Worm (Caenorhabditis elegans) whole organism, young adult: ENCODE results near the gene dph-3.

Source experiments
- B0035.1 ChIP-seq: sonication (generic microtip); optimal IDR thresholded peaks from 2 replicates; lab custom pipeline; 2016; ENCODE audit warnings: missing genetic modification characterization, mild to moderate bottlenecking, missing compliant biosample characterization, missing genotype, missing genetic modification reagents
- F10E7.11 ChIP-seq: sonication (generic microtip); optimal IDR thresholded peaks from 2 replicates; lab custom pipeline; 2017; ENCODE audit warnings: mild to moderate bottlenecking, missing genetic modification characterization, moderate library complexity, missing compliant biosample characterization
- F22D6.2 ChIP-seq: sonication (generic microtip); optimal IDR thresholded peaks from 2 replicates; lab custom pipeline; 2016; ENCODE audit warnings: mild to moderate bottlenecking, missing genetic modification characterization, missing compliant biosample characterization
- F33H1.4 ChIP-seq: fragments of 200-800 bp; sonication (Bioruptor generic); IDR thresholded peaks from 2 replicates; pipeline ENCODE4 v1.3.6; 2022; ENCODE audit warnings: missing genetic modification reagents, missing genetic modification characterization, missing compliant biosample characterization
- F55B11.4 ChIP-seq: sonication (generic microtip); optimal IDR thresholded peaks from 2 replicates; lab custom pipeline; 2016; ENCODE audit warnings: missing compliant biosample characterization, missing genetic modification characterization, borderline replicate concordance; ENCODE audit not compliant: insufficient read depth
- T07F8.4 ChIP-seq: sonication (generic microtip); optimal IDR thresholded peaks from 2 replicates; lab custom pipeline; 2016; ENCODE audit warnings: mild to moderate bottlenecking, missing genetic modification characterization, moderate library complexity, missing compliant biosample characterization
- Y53G8AR.9 ChIP-seq: fragments of 200-800 bp; sonication (Bioruptor generic); conservative IDR thresholded peaks from 2 replicates; pipeline ENCODE4 v1.3.6; 2022; ENCODE audit warnings: missing genetic modification reagents, missing genetic modification characterization, missing compliant biosample characterization
- Y56A3A.18 ChIP-seq: fragments of 200-800 bp; sonication (Bioruptor generic); IDR thresholded peaks from 2 replicates; pipeline ENCODE4 v1.3.6; 2022; ENCODE audit warnings: missing genetic modification reagents, missing genetic modification characterization, missing compliant biosample characterization
- Y67H2A.10 ChIP-seq: fragments of 200-800 bp; sonication (Bioruptor generic); conservative IDR thresholded peaks from 2 replicates; pipeline ENCODE4 v1.3.6; 2022; ENCODE audit warnings: missing genetic modification reagents, missing genetic modification characterization, missing compliant biosample characterization
- Y95B8A.8 ChIP-seq: fragments of 200-800 bp; sonication (Bioruptor generic); IDR thresholded peaks from 2 replicates; pipeline ENCODE4 v1.3.6; 2022; ENCODE audit warnings: missing genetic modification reagents, missing genetic modification characterization, missing compliant biosample characterization
- akir-1 ChIP-seq: fragments of 200-800 bp; sonication (Bioruptor generic); optimal IDR thresholded peaks from 2 replicates; lab custom pipeline; 2018; ENCODE audit warnings: mild to moderate bottlenecking, missing genetic modification characterization, moderate library complexity, missing compliant biosample characterization
- athp-1 ChIP-seq: sonication (generic microtip); optimal IDR thresholded peaks from 2 replicates; lab custom pipeline; 2017; ENCODE audit warnings: mild to moderate bottlenecking, missing genetic modification characterization, missing compliant biosample characterization
- ccch-3 ChIP-seq: fragments of 200-800 bp; sonication (Bioruptor generic); optimal IDR thresholded peaks from 2 replicates; lab custom pipeline; 2018; ENCODE audit warnings: mild to moderate bottlenecking, missing genetic modification characterization, missing compliant biosample characterization
- cebp-1 ChIP-seq, 2 experiments: fragments of 200-800 bp in 1 of 2; sonication (Bioruptor generic) in 1 of 2; sonication (generic microtip) in 1 of 2; IDR thresholded peaks in 1 of 2; optimal IDR thresholded peaks in 1 of 2; 2 replicates each; pipeline versions ENCODE4 v1.3.6 to Lab custom; 2017 to 2022; ENCODE audit warnings: missing compliant biosample characterization in 2 of 2, missing genetic modification characterization in 2 of 2, mild to moderate bottlenecking in 1 of 2, missing genetic modification reagents in 1 of 2, moderate library complexity in 1 of 2
- ceh-27 ChIP-seq: fragments of 200-800 bp; sonication (Bioruptor generic); optimal IDR thresholded peaks from 2 replicates; lab custom pipeline; 2018; ENCODE audit warnings: mild to moderate bottlenecking, missing genetic modification characterization, moderate library complexity, missing compliant biosample characterization
- ceh-58 ChIP-seq: fragments of 200-800 bp; sonication (Bioruptor generic); IDR thresholded peaks from 2 replicates; pipeline ENCODE4 v1.3.6; 2022; ENCODE audit warnings: missing genetic modification characterization, missing compliant biosample characterization
- die-1 ChIP-seq: sonication (generic microtip); optimal IDR thresholded peaks from 2 replicates; lab custom pipeline; 2016; ENCODE audit warnings: missing genotype, mild to moderate bottlenecking, missing genetic modification characterization, missing compliant biosample characterization
- dox-1 ChIP-seq: fragments of 200-800 bp; sonication (Bioruptor generic); IDR thresholded peaks from 2 replicates; pipeline ENCODE4 v1.3.6; 2022; ENCODE audit warnings: missing genetic modification reagents, missing genetic modification characterization, missing compliant biosample characterization
- dpl-1 ChIP-seq: fragments of 150-350 bp; optimal IDR thresholded peaks from 2 replicates; lab custom pipeline; 2014; ENCODE audit warnings: missing biosample characterization, missing genetic modification reagents, missing genetic modification characterization
- efl-1 ChIP-seq: fragments of 150-350 bp; optimal IDR thresholded peaks from 2 replicates; lab custom pipeline; 2014; ENCODE audit warnings: missing biosample characterization, missing genetic modification reagents, missing genetic modification characterization
- fkh-3 ChIP-seq: sonication (generic microtip); optimal IDR thresholded peaks from 2 replicates; lab custom pipeline; 2016; ENCODE audit warnings: mild to moderate bottlenecking, missing genetic modification characterization, missing compliant biosample characterization
- gei-17 ChIP-seq: fragments of 200-800 bp; sonication (Bioruptor generic); optimal IDR thresholded peaks from 2 replicates; lab custom pipeline; 2018; ENCODE audit warnings: mild to moderate bottlenecking, missing genetic modification characterization, missing compliant biosample characterization
- hlh-26 ChIP-seq: fragments of 200-800 bp; sonication (Bioruptor generic); conservative IDR thresholded peaks from 2 replicates; pipeline ENCODE4 v1.3.6; 2022; ENCODE audit warnings: missing genetic modification reagents, missing genetic modification characterization, missing compliant biosample characterization
- hrde-1 ChIP-seq: sonication (generic microtip); optimal IDR thresholded peaks from 2 replicates; lab custom pipeline; 2016; ENCODE audit warnings: missing genetic modification characterization, mild to moderate bottlenecking, missing compliant biosample characterization, moderate library complexity, missing genotype, missing genetic modification reagents, borderline replicate concordance
- hsf-1 ChIP-seq: fragments of 200-800 bp; sonication (Bioruptor generic); IDR thresholded peaks from 2 replicates; pipeline ENCODE4 v1.3.6; 2022; ENCODE audit warnings: missing genetic modification reagents, missing genetic modification characterization, missing compliant biosample characterization
- let-607 ChIP-seq, 2 experiments: fragments of 200-800 bp in 1 of 2; sonication (Bioruptor generic) in 1 of 2; sonication (generic microtip) in 1 of 2; optimal IDR thresholded peaks; 2 replicates each; lab custom pipeline; 2016 to 2018; ENCODE audit warnings: mild to moderate bottlenecking in 2 of 2, missing compliant biosample characterization in 2 of 2, missing genetic modification characterization in 2 of 2, moderate library complexity in 2 of 2, missing genotype in 1 of 2
- madf-6 ChIP-seq: fragments of 200-800 bp; sonication (Bioruptor generic); IDR thresholded peaks from 2 replicates; pipeline ENCODE4 v1.3.6; 2022; ENCODE audit warnings: missing genetic modification reagents, missing genetic modification characterization, missing compliant biosample characterization
- mel-28 ChIP-seq: sonication (generic microtip); optimal IDR thresholded peaks from 2 replicates; lab custom pipeline; 2016; ENCODE audit warnings: borderline replicate concordance, mild to moderate bottlenecking, missing genetic modification characterization, missing compliant biosample characterization
- mes-4 ChIP-seq: sonication (generic microtip); optimal IDR thresholded peaks from 2 replicates; lab custom pipeline; 2016; ENCODE audit warnings: missing genotype, missing genetic modification characterization, missing compliant biosample characterization
- mxl-1 ChIP-seq: sonication (generic microtip); optimal IDR thresholded peaks from 2 replicates; lab custom pipeline; 2016; ENCODE audit warnings: missing genetic modification characterization, missing compliant biosample characterization
- nfyb-1 ChIP-seq: fragments of 200-800 bp; sonication (Bioruptor generic); IDR thresholded peaks from 2 replicates; pipeline ENCODE4 v1.3.6; 2022; ENCODE audit warnings: missing genetic modification reagents, missing genetic modification characterization, missing compliant biosample characterization
- nhr-179 ChIP-seq: sonication (generic microtip); optimal IDR thresholded peaks from 2 replicates; lab custom pipeline; 2016; ENCODE audit warnings: mild to moderate bottlenecking, missing genetic modification characterization, missing compliant biosample characterization
- nhr-90 ChIP-seq: sonication (generic microtip); optimal IDR thresholded peaks from 2 replicates; lab custom pipeline; 2016; ENCODE audit warnings: missing genotype, mild to moderate bottlenecking, missing genetic modification characterization, missing compliant biosample characterization
- rcor-1 ChIP-seq: fragments of 200-800 bp; sonication (Bioruptor generic); IDR thresholded peaks from 2 replicates; pipeline ENCODE4 v1.3.6; 2022; ENCODE audit warnings: missing genetic modification reagents, missing genetic modification characterization, missing compliant biosample characterization
- rpc-1 ChIP-seq, 2 experiments: fragments of 150-350 bp in 1 of 2; sonication (generic microtip) in 1 of 2; optimal IDR thresholded peaks; 2 replicates each; lab custom pipeline; 2014 to 2018; ENCODE audit warnings: missing biosample characterization in 1 of 2, missing genetic modification characterization in 1 of 2, missing genetic modification reagents in 1 of 2, missing genotype in 1 of 2
- sdz-38 ChIP-seq: sonication (generic microtip); optimal IDR thresholded peaks from 2 replicates; lab custom pipeline; 2016; ENCODE audit warnings: missing genotype, missing genetic modification characterization, missing compliant biosample characterization
- sea-2 ChIP-seq: fragments of 200-800 bp; sonication (Bioruptor generic); IDR thresholded peaks from 2 replicates; pipeline ENCODE4 v1.3.6; 2022; ENCODE audit warnings: missing genetic modification characterization, missing compliant biosample characterization
- snpc-4 ChIP-seq, 5 experiments: fragments of 150-350 bp in 1 of 5; sonication (generic microtip) in 4 of 5; optimal IDR thresholded peaks; 2 replicates each; lab custom pipeline; 2014 to 2018; ENCODE audit warnings: missing genetic modification characterization in 5 of 5, missing biosample characterization in 3 of 5, antibody characterized with exemption in 2 of 5, mild to moderate bottlenecking in 2 of 5, missing compliant biosample characterization in 2 of 5, missing genotype in 2 of 5, moderate library complexity in 2 of 5, missing genetic modification reagents in 1 of 5
- sptf-2 ChIP-seq: fragments of 200-800 bp; sonication (Bioruptor generic); optimal IDR thresholded peaks from 2 replicates; lab custom pipeline; 2018; ENCODE audit warnings: mild to moderate bottlenecking, missing genetic modification characterization, missing compliant biosample characterization
- tbp1 ChIP-seq: fragments of 200-800 bp; sonication (Bioruptor generic); optimal IDR thresholded peaks from 2 replicates; lab custom pipeline; 2018; ENCODE audit warnings: mild to moderate bottlenecking, missing genetic modification characterization, missing compliant biosample characterization
- tbx-9 ChIP-seq: sonication (generic microtip); optimal IDR thresholded peaks from 2 replicates; lab custom pipeline; 2016; ENCODE audit warnings: borderline replicate concordance, missing genetic modification characterization, inconsistent platforms, missing compliant biosample characterization
- tlf-1 ChIP-seq: fragments of 200-800 bp; sonication (Bioruptor generic); optimal IDR thresholded peaks from 2 replicates; lab custom pipeline; 2018; ENCODE audit warnings: mild to moderate bottlenecking, missing genetic modification characterization, missing compliant biosample characterization
- unc-62 ChIP-seq: fragments of 150-350 bp; optimal IDR thresholded peaks from 2 replicates; lab custom pipeline; 2014; ENCODE audit warnings: missing biosample characterization, missing genetic modification reagents, missing genetic modification characterization
- zim-3 ChIP-seq: sonication (generic microtip); optimal IDR thresholded peaks from 2 replicates; lab custom pipeline; 2017; ENCODE audit warnings: mild to moderate bottlenecking, missing genetic modification characterization, moderate library complexity, missing compliant biosample characterization
- ztf-26 ChIP-seq: sonication (generic microtip); optimal IDR thresholded peaks from 2 replicates; lab custom pipeline; 2017; ENCODE audit warnings: missing genetic modification characterization, missing compliant biosample characterization
- ztf-3 ChIP-seq: fragments of 200-800 bp; sonication (Bioruptor generic); optimal IDR thresholded peaks from 2 replicates; lab custom pipeline; 2018; ENCODE audit warnings: mild to moderate bottlenecking, missing genetic modification characterization, missing compliant biosample characterization

dph-3 gene

ce11 chrIV:9738194-9738593, 31.2 kb downstream of the dph-3 start, which contains the start of gene C28D4.10:
Gene C28D4.10, plus strand, starts transcription at chrIV:9738494.
- TF ChIP-seq rcor-1 (GFP tag; lab: Robert Waterston, UW) (no peak), madf-6 (GFP tag; lab: Robert Waterston, UW) (no peak), akir-1 (GFP tag; lab: Kevin White, UChicago) (no peak), tbp1 (no peak), die-1 (tag; lab: Kevin White, UChicago) (no peak), T07F8.4 (no peak), Y53G8AR.9 (GFP tag; lab: Robert Waterston, UW) (no peak), cebp-1 (GFP tag; IDR thresholded peaks at IDR 0.05; lab: Robert Waterston, UW) (no peak), cebp-1 (tag; optimal IDR thresholded peaks at IDR 0.05; lab: Kevin White, UChicago) (no peak), ztf-26 (no peak), Y67H2A.10 (GFP tag; lab: Robert Waterston, UW) (no peak), ccch-3 (GFP tag; lab: Kevin White, UChicago) (no peak), nhr-90 (no peak), B0035.1 (tag; lab: Kevin White, UChicago) (no peak), Y95B8A.8 (no peak), dpl-1 (GFP tag; lab: Kevin White, UChicago) (no peak), mxl-1 (tag; lab: Kevin White, UChicago) (no peak)

- no peak for TF ChIP-seq sdz-38
- peak; percentile 51 for TF ChIP-seq rcor-1 (GFP tag; lab: Robert Waterston, UW)
- no peak for TF ChIP-seq ztf-3 (GFP tag; lab: Kevin White, UChicago)
- peak; percentile 33 for TF ChIP-seq efl-1 (GFP tag; lab: Kevin White, UChicago)
- no peak for TF ChIP-seq Y56A3A.18
- no peak for TF ChIP-seq ceh-27 (GFP tag; lab: Kevin White, UChicago)
- TF ChIP-seq mel-28: no peak
- TF ChIP-seq hlh-26 (GFP tag; lab: Robert Waterston, UW): no peak
- TF ChIP-seq sea-2: no peak
- peak; percentile 48 for TF ChIP-seq tbx-9 (tag; lab: Kevin White, UChicago)
- TF ChIP-seq gei-17 (GFP tag; lab: Kevin White, UChicago): no peak
- TF ChIP-seq mes-4: no peak
- TF ChIP-seq nhr-179 (tag; lab: Kevin White, UChicago): no peak
- no peak for TF ChIP-seq unc-62 (GFP tag; lab: Kevin White, UChicago)
- TF ChIP-seq die-1 (tag; lab: Kevin White, UChicago): no peak
- TF ChIP-seq athp-1 (tag; lab: Kevin White, UChicago): no peak
- TF ChIP-seq zim-3 (tag; lab: Kevin White, UChicago): no peak
- no peak for TF ChIP-seq dox-1 (GFP tag; lab: Robert Waterston, UW)
- peak; percentile 66; the same call in 1 of the 2 replicates for TF ChIP-seq hsf-1 (GFP tag; lab: Robert Waterston, UW)
- TF ChIP-seq tlf-1 (GFP tag; lab: Kevin White, UChicago): peak; percentile 59
- no peak for TF ChIP-seq ccch-3 (GFP tag; lab: Kevin White, UChicago)
- no peak for TF ChIP-seq rpc-1 (optimal IDR thresholded peaks at IDR 0.05; lab: Kevin White, UChicago)
- no peak for TF ChIP-seq rpc-1 (tag; optimal IDR thresholded peaks at IDR 0.05; lab: Kevin White, UChicago)
- peak; percentile 32; the same call in 1 of the 2 replicates for TF ChIP-seq F33H1.4 (GFP tag; lab: Robert Waterston, UW)
- TF ChIP-seq ceh-58: no peak
- TF ChIP-seq fkh-3 (tag; lab: Kevin White, UChicago): no peak
- TF ChIP-seq F10E7.11 (tag; lab: Kevin White, UChicago): no peak
- TF ChIP-seq snpc-4 (GFP tag; optimal IDR thresholded peaks at IDR 0.05; lab: Kevin White, UChicago): peak; percentile 40
- peak in 2 of 4 experiments; percentile 16 to 53 for TF ChIP-seq snpc-4 (tag; optimal IDR thresholded peaks at IDR 0.05; lab: Kevin White, UChicago)
- TF ChIP-seq F22D6.2: no peak
- TF ChIP-seq let-607 (tag; optimal IDR thresholded peaks at IDR 0.05; lab: Kevin White, UChicago): no peak
- peak; percentile 67; the same call in 1 of the 2 replicates for TF ChIP-seq nfyb-1
- TF ChIP-seq sptf-2: no peak
- no peak for TF ChIP-seq F55B11.4 (tag; lab: Kevin White, UChicago)
- TF ChIP-seq hrde-1 (tag; lab: Kevin White, UChicago): peak; percentile 79
Measured at ce11 chrIV:9739001-9739400, 32.1 kb downstream of the dph-3 start.
